Fruit fly (Drosophila melanogaster) whole organism, prepupa: ENCODE data around the gene CG43678.

Experiments
- Blimp-1 ChIP-seq: fragments of 200-800 bp; sonication (Bioruptor generic); optimal IDR thresholded peaks from 3 replicates; lab custom pipeline; 2017; ENCODE audit warnings: missing biosample characterization, missing genetic modification characterization, mild to moderate bottlenecking, moderate library complexity, missing genetic modification reagents
- CG10631 ChIP-seq: fragments of 200-800 bp; sonication (Bioruptor generic); optimal IDR thresholded peaks from 2 replicates; lab custom pipeline; 2016; ENCODE audit warnings: missing biosample characterization, missing genetic modification characterization
- CG11294 ChIP-seq: fragments of 200-800 bp; sonication (Bioruptor generic); IDR thresholded peaks from 2 replicates; pipeline ENCODE4 v1.3.6; 2022; ENCODE audit warnings: missing biosample characterization, missing genetic modification characterization
- CG11762 ChIP-seq: fragments of 200-800 bp; sonication (Bioruptor generic); optimal IDR thresholded peaks from 3 replicates; lab custom pipeline; 2016; ENCODE audit warnings: missing biosample characterization, missing genetic modification characterization; ENCODE audit not compliant: insufficient read depth
- CG11902 ChIP-seq: fragments of 200-800 bp; sonication (Bioruptor generic); optimal IDR thresholded peaks from 3 replicates; lab custom pipeline; 2016; ENCODE audit warnings: missing biosample characterization, missing genetic modification characterization
- CG15336 ChIP-seq: fragments of 200-800 bp; sonication (Bioruptor generic); IDR thresholded peaks from 2 replicates; pipeline ENCODE4 v1.3.6; 2022; ENCODE audit warnings: missing biosample characterization, missing genetic modification characterization
- CG1621 ChIP-seq: fragments of 200-800 bp; sonication (Bioruptor generic); optimal IDR thresholded peaks from 3 replicates; lab custom pipeline; 2018; ENCODE audit warnings: missing biosample characterization, mild to moderate bottlenecking, missing genetic modification characterization
- CG16779 ChIP-seq: fragments of 200-800 bp; sonication (Bioruptor generic); optimal IDR thresholded peaks from 3 replicates; lab custom pipeline; 2017; ENCODE audit warnings: missing biosample characterization, mild to moderate bottlenecking, missing genetic modification characterization
- CG3032 ChIP-seq: fragments of 200-800 bp; optimal IDR thresholded peaks from 2 replicates; lab custom pipeline; 2019; ENCODE audit warnings: missing biosample characterization, mild to moderate bottlenecking, missing genetic modification characterization, moderate library complexity
- CG31627 ChIP-seq: fragments of 200-800 bp; sonication (Bioruptor generic); optimal IDR thresholded peaks from 3 replicates; lab custom pipeline; 2016; ENCODE audit warnings: missing biosample characterization, missing genetic modification characterization
- CG32006 ChIP-seq: fragments of 200-800 bp; sonication (Bioruptor generic); optimal IDR thresholded peaks from 3 replicates; lab custom pipeline; 2017; ENCODE audit warnings: missing biosample characterization, mild to moderate bottlenecking, missing genetic modification characterization
- CG34406 ChIP-seq: fragments of 200-800 bp; sonication (Bioruptor generic); optimal IDR thresholded peaks from 3 replicates; lab custom pipeline; 2016; ENCODE audit warnings: missing biosample characterization, missing genetic modification characterization
- CG3919 ChIP-seq: fragments of 200-800 bp; sonication (Bioruptor generic); optimal IDR thresholded peaks from 3 replicates; lab custom pipeline; 2016; ENCODE audit warnings: missing biosample characterization, missing genetic modification characterization
- CG6163 ChIP-seq: fragments of 200-800 bp; sonication (Bioruptor generic); IDR thresholded peaks from 3 replicates; pipeline ENCODE4 v1.3.6; 2022; ENCODE audit warnings: missing biosample characterization, missing genetic modification characterization
- CG6276 ChIP-seq: fragments of 200-800 bp; sonication (Bioruptor generic); optimal IDR thresholded peaks from 2 replicates; lab custom pipeline; 2017; ENCODE audit warnings: missing biosample characterization, mild to moderate bottlenecking, missing genetic modification characterization
- CG6792 ChIP-seq: fragments of 200-800 bp; sonication (Bioruptor generic); optimal IDR thresholded peaks from 3 replicates; lab custom pipeline; 2016; ENCODE audit warnings: missing biosample characterization, missing genetic modification characterization
- CG6808 ChIP-seq: fragments of 200-800 bp; sonication (Bioruptor generic); optimal IDR thresholded peaks from 3 replicates; lab custom pipeline; 2017; ENCODE audit warnings: missing biosample characterization, missing genetic modification characterization, mild to moderate bottlenecking, moderate library complexity, missing genetic modification reagents
- CG6854 ChIP-seq: fragments of 200-800 bp; sonication (Bioruptor generic); optimal IDR thresholded peaks from 2 replicates; lab custom pipeline; 2017; ENCODE audit warnings: missing biosample characterization, mild to moderate bottlenecking, missing genetic modification characterization
- CG7368 ChIP-seq: fragments of 200-800 bp; sonication (Bioruptor generic); optimal IDR thresholded peaks from 3 replicates; lab custom pipeline; 2016; ENCODE audit warnings: missing biosample characterization, missing genetic modification characterization
- CG8319 ChIP-seq: fragments of 200-800 bp; sonication (Bioruptor generic); optimal IDR thresholded peaks from 3 replicates; lab custom pipeline; 2016; ENCODE audit warnings: missing biosample characterization, missing genetic modification characterization
- CG8632 ChIP-seq: fragments of 200-800 bp; sonication (Bioruptor generic); optimal IDR thresholded peaks from 3 replicates; lab custom pipeline; 2016; ENCODE audit warnings: missing biosample characterization, missing genetic modification characterization
- CG9139 ChIP-seq: fragments of 200-800 bp; sonication (Bioruptor generic); optimal IDR thresholded peaks from 3 replicates; lab custom pipeline; 2017; ENCODE audit warnings: missing biosample characterization, mild to moderate bottlenecking, missing genetic modification characterization
- Eip75B ChIP-seq: fragments of 200-800 bp; sonication (Bioruptor generic); optimal IDR thresholded peaks from 3 replicates; lab custom pipeline; 2016; ENCODE audit warnings: missing biosample characterization, missing genetic modification characterization
- Eip93F ChIP-seq: fragments of 200-800 bp; sonication (Bioruptor generic); optimal IDR thresholded peaks from 2 replicates; lab custom pipeline; 2016; ENCODE audit warnings: missing biosample characterization, mild to moderate bottlenecking, missing genetic modification characterization
- Ets21C ChIP-seq: fragments of 200-800 bp; sonication (Bioruptor generic); optimal IDR thresholded peaks from 3 replicates; lab custom pipeline; 2016; ENCODE audit warnings: missing biosample characterization, missing genetic modification characterization
- Ets96B ChIP-seq: fragments of 200-800 bp; optimal IDR thresholded peaks from 2 replicates; lab custom pipeline; 2019; ENCODE audit warnings: missing biosample characterization, mild to moderate bottlenecking, missing genetic modification characterization, moderate library complexity
- Gug ChIP-seq: fragments of 200-800 bp; sonication (Bioruptor generic); IDR thresholded peaks from 2 replicates; pipeline ENCODE4 v1.3.6; 2022; ENCODE audit warnings: missing biosample characterization, missing genetic modification characterization
- Hr38 ChIP-seq: sonication (Bioruptor generic); optimal IDR thresholded peaks from 2 replicates; lab custom pipeline; 2016; ENCODE audit warnings: missing biosample characterization, missing genetic modification characterization
- Hr39 ChIP-seq: fragments of 200-800 bp; sonication (Bioruptor generic); optimal IDR thresholded peaks from 2 replicates; lab custom pipeline; 2016; ENCODE audit warnings: missing biosample characterization, missing genetic modification characterization
- Lpt ChIP-seq: fragments of 200-800 bp; sonication (Bioruptor generic); optimal IDR thresholded peaks from 3 replicates; lab custom pipeline; 2016; ENCODE audit warnings: missing biosample characterization, missing genetic modification characterization
- Met ChIP-seq: fragments of 200-800 bp; sonication (Bioruptor generic); optimal IDR thresholded peaks from 3 replicates; lab custom pipeline; 2016; ENCODE audit warnings: missing biosample characterization, missing genetic modification characterization
- OdsH ChIP-seq: fragments of 200-800 bp; sonication (Bioruptor generic); optimal IDR thresholded peaks from 3 replicates; lab custom pipeline; 2016; ENCODE audit warnings: missing biosample characterization, missing genetic modification characterization
- Smox ChIP-seq: fragments of 200-800 bp; sonication (Bioruptor generic); optimal IDR thresholded peaks from 3 replicates; lab custom pipeline; 2016; ENCODE audit warnings: missing biosample characterization, missing genetic modification characterization
- Sox102F ChIP-seq: fragments of 200-800 bp; sonication (Bioruptor generic); optimal IDR thresholded peaks from 2 replicates; lab custom pipeline; 2016; ENCODE audit warnings: missing biosample characterization, mild to moderate bottlenecking, missing genetic modification characterization
- Sox14 ChIP-seq: fragments of 200-800 bp; sonication (Bioruptor generic); optimal IDR thresholded peaks from 3 replicates; lab custom pipeline; 2016; ENCODE audit warnings: missing biosample characterization, missing genetic modification characterization
- Sox15 ChIP-seq: fragments of 200-800 bp; sonication (Bioruptor generic); optimal IDR thresholded peaks from 3 replicates; lab custom pipeline; 2016; ENCODE audit warnings: missing biosample characterization, missing genetic modification characterization
- acj6 ChIP-seq: fragments of 200-800 bp; sonication (Bioruptor generic); optimal IDR thresholded peaks from 3 replicates; lab custom pipeline; 2016; ENCODE audit warnings: missing biosample characterization, missing genetic modification characterization
- cyc ChIP-seq: fragments of 200-800 bp; sonication (Bioruptor generic); optimal IDR thresholded peaks from 3 replicates; lab custom pipeline; 2016; ENCODE audit warnings: missing biosample characterization, missing genetic modification characterization
- dac ChIP-seq: fragments of 200-800 bp; sonication (Bioruptor generic); optimal IDR thresholded peaks from 2 replicates; lab custom pipeline; 2017; ENCODE audit warnings: missing biosample characterization, mild to moderate bottlenecking, missing genetic modification characterization
- eg ChIP-seq: fragments of 200-800 bp; sonication (Bioruptor generic); IDR thresholded peaks from 3 replicates; pipeline ENCODE4 v1.3.6; 2022; ENCODE audit warnings: missing biosample characterization, missing genetic modification characterization
- esn ChIP-seq: fragments of 200-800 bp; sonication (Bioruptor generic); optimal IDR thresholded peaks from 2 replicates; lab custom pipeline; 2016; ENCODE audit warnings: missing biosample characterization, mild to moderate bottlenecking, missing genetic modification characterization, moderate library complexity
- fd59A ChIP-seq: fragments of 200-800 bp; sonication (Bioruptor generic); optimal IDR thresholded peaks from 2 replicates; lab custom pipeline; 2017; ENCODE audit warnings: missing biosample characterization, mild to moderate bottlenecking, missing genetic modification characterization, missing genetic modification reagents
- fd85E ChIP-seq: fragments of 200-800 bp; sonication (Bioruptor generic); optimal IDR thresholded peaks from 3 replicates; lab custom pipeline; 2016; ENCODE audit warnings: missing biosample characterization, missing genetic modification characterization
- lz ChIP-seq: fragments of 200-800 bp; sonication (Bioruptor generic); optimal IDR thresholded peaks from 3 replicates; lab custom pipeline; 2016; ENCODE audit warnings: missing biosample characterization, missing genetic modification characterization
- net ChIP-seq: fragments of 200-800 bp; sonication (Bioruptor generic); optimal IDR thresholded peaks from 3 replicates; lab custom pipeline; 2016; ENCODE audit warnings: missing biosample characterization, missing genetic modification characterization
- pdm3 ChIP-seq: fragments of 200-800 bp; sonication (Bioruptor generic); optimal IDR thresholded peaks from 3 replicates; lab custom pipeline; 2016; ENCODE audit warnings: missing biosample characterization, missing genetic modification characterization
- salr ChIP-seq, 2 experiments: fragments of 200-800 bp; sonication (Bioruptor generic); optimal IDR thresholded peaks; 3 replicates each; lab custom pipeline; 2016 to 2018; ENCODE audit warnings: missing biosample characterization in 2 of 2, missing genetic modification characterization in 2 of 2, mild to moderate bottlenecking in 1 of 2
- spab ChIP-seq: fragments of 200-800 bp; sonication (Bioruptor generic); optimal IDR thresholded peaks from 2 replicates; lab custom pipeline; 2017; ENCODE audit warnings: missing biosample characterization, mild to moderate bottlenecking, missing genetic modification characterization, missing genetic modification reagents
- ss ChIP-seq, 2 experiments: fragments of 200-800 bp; sonication (Bioruptor generic); optimal IDR thresholded peaks; 2 replicates in 1 of 2; 3 replicates in 1 of 2; lab custom pipeline; 2017 to 2018; ENCODE audit warnings: mild to moderate bottlenecking in 2 of 2, missing biosample characterization in 2 of 2, missing genetic modification characterization in 2 of 2, moderate library complexity in 1 of 2
- svp ChIP-seq: fragments of 200-800 bp; sonication (Bioruptor generic); peaks from one replicate; lab custom pipeline; 2016; ENCODE audit warnings: missing biosample characterization, missing genetic modification characterization
- vri ChIP-seq: fragments of 200-800 bp; sonication (Bioruptor generic); optimal IDR thresholded peaks from 3 replicates; lab custom pipeline; 2016; ENCODE audit warnings: missing biosample characterization, mild to moderate bottlenecking, missing genetic modification characterization

CG43678 gene

dm6 chr3L:15007271-15007948, 41.9 kb downstream of the CG43678 start:
- TF ChIP-seq CG10631 (GFP tag; lab: Kevin White, UChicago) (peak; percentile 15), Hr39 (GFP tag; lab: Kevin White, UChicago) (no peak), spab (GFP tag; lab: Kevin White, UChicago) (peak; percentile 7), vri (GFP tag; lab: Kevin White, UChicago) (no peak), CG31627 (peak; percentile 16), Eip75B (GFP tag; lab: Kevin White, UChicago) (peak; percentile 28), dac (GFP tag; lab: Kevin White, UChicago) (no peak), ss (GFP tag; optimal IDR thresholded peaks at IDR 0.05; lab: Kevin White, UChicago) (peak in 1 of 2 experiments; percentile 16), Sox102F (GFP tag; lab: Kevin White, UChicago) (peak; percentile 17), fd59A (GFP tag; lab: Kevin White, UChicago) (peak; percentile 25), eg (GFP tag; lab: Robert Waterston, UW) (0 out of 3 replicates have a peak, but pooled peaks have one; percentile 30), CG7368 (GFP tag; lab: Kevin White, UChicago) (no peak), CG1621 (tag; lab: Kevin White, UChicago) (no peak), fd85E (no peak), Sox15 (GFP tag; lab: Kevin White, UChicago) (no peak), CG6163 (GFP tag; lab: Robert Waterston, UW) (peak; percentile 56; the same call in 2 of the 3 replicates), CG3032 (peak; percentile 21), Ets21C (peak; percentile 16), CG15336 (GFP tag; lab: Robert Waterston, UW) (peak; percentile 55), CG6276 (GFP tag; lab: Kevin White, UChicago) (no peak), CG34406 (GFP tag; lab: Kevin White, UChicago) (peak; percentile 22), lz (GFP tag; lab: Kevin White, UChicago) (peak; percentile 18), Blimp-1 (GFP tag; lab: Kevin White, UChicago) (no peak), CG6808 (GFP tag; lab: Kevin White, UChicago) (peak; percentile 15), Ets96B (tag; lab: Kevin White, UChicago) (peak; percentile 45), CG9139 (GFP tag; lab: Kevin White, UChicago) (no peak), OdsH (peak; percentile 58), acj6 (GFP tag; lab: Kevin White, UChicago) (peak; percentile 24), esn (GFP tag; lab: Kevin White, UChicago) (peak; percentile 28), CG11902 (GFP tag; lab: Kevin White, UChicago) (no peak), Smox (GFP tag; lab: Kevin White, UChicago) (peak; percentile 18), Eip93F (GFP tag; lab: Kevin White, UChicago) (no peak), CG6854 (GFP tag; lab: Kevin White, UChicago) (no peak), Hr38 (GFP tag; lab: Kevin White, UChicago) (no peak), CG8319 (GFP tag; lab: Kevin White, UChicago) (no peak), CG11762 (no peak), pdm3 (GFP tag; lab: Kevin White, UChicago) (peak; percentile 7), CG32006 (GFP tag; lab: Kevin White, UChicago) (peak; percentile 58), net (GFP tag; lab: Kevin White, UChicago) (peak; percentile 6), CG11294 (no peak), Met (GFP tag; lab: Kevin White, UChicago) (peak; percentile 42), cyc (no peak), Gug (GFP tag; lab: Robert Waterston, UW) (no peak), CG3919 (GFP tag; lab: Kevin White, UChicago) (no peak), salr (GFP tag; optimal IDR thresholded peaks at IDR 0.05; lab: Kevin White, UChicago) (no peak), Sox14 (peak; percentile 20), CG8632 (peak; percentile 7), CG6792 (GFP tag; lab: Kevin White, UChicago) (peak; percentile 8), CG16779 (no peak), svp (GFP tag; lab: Kevin White, UChicago) (peak; percentile 69), Lpt (GFP tag; lab: Kevin White, UChicago) (peak; percentile 20)
